Fruit fly (Drosophila melanogaster) whole organism, embryonic: ENCODE results near the gene Tet.
A peak's percentile ranks its signal among the peaks of the same experiment; 100 is the strongest.

Experiments
- Abd-B ChIP-seq: fragments of 200-800 bp; sonication (Bioruptor generic); optimal IDR thresholded peaks from 2 replicates; lab custom pipeline; 2018; ENCODE audit warnings: missing biosample characterization, mild to moderate bottlenecking, missing genetic modification characterization, moderate library complexity
- Atf3 ChIP-seq: fragments of 200-800 bp; sonication (Bioruptor generic); optimal IDR thresholded peaks from 3 replicates; lab custom pipeline; 2016; ENCODE audit warnings: missing biosample characterization, missing genetic modification characterization
- CG10321 ChIP-seq: fragments of 200-800 bp; sonication (Bioruptor generic); IDR thresholded peaks from 2 replicates; pipeline ENCODE4 v1.3.6; 2022; ENCODE audit warnings: missing biosample characterization, missing genetic modification characterization
- CG11695 ChIP-seq: fragments of 200-800 bp; sonication (Bioruptor generic); IDR thresholded peaks from 3 replicates; pipeline ENCODE4 v1.3.6; 2022; ENCODE audit warnings: missing biosample characterization, missing genetic modification characterization
- CG12391 ChIP-seq: fragments of 200-800 bp; sonication (Bioruptor generic); optimal IDR thresholded peaks from 3 replicates; lab custom pipeline; 2018; ENCODE audit warnings: missing biosample characterization, mild to moderate bottlenecking, missing genetic modification characterization, moderate library complexity
- CG15269 ChIP-seq: fragments of 200-800 bp; sonication (Bioruptor generic); optimal IDR thresholded peaks from 2 replicates; lab custom pipeline; 2018; ENCODE audit warnings: missing biosample characterization, mild to moderate bottlenecking, missing genetic modification characterization, moderate library complexity
- CG15601 ChIP-seq: fragments of 200-800 bp; sonication (Bioruptor generic); optimal IDR thresholded peaks from 3 replicates; lab custom pipeline; 2019; ENCODE audit warnings: missing biosample characterization, mild to moderate bottlenecking, missing genetic modification characterization, moderate library complexity
- CG17385 ChIP-seq: fragments of 200-800 bp; sonication (Bioruptor generic); optimal IDR thresholded peaks from 3 replicates; lab custom pipeline; 2018; ENCODE audit warnings: missing biosample characterization, mild to moderate bottlenecking, missing genetic modification characterization
- CG17612 ChIP-seq: fragments of 200-800 bp; sonication (Bioruptor generic); IDR thresholded peaks from 2 replicates; pipeline ENCODE4 v1.3.6; 2022; ENCODE audit warnings: missing biosample characterization, missing genetic modification characterization
- CG17829 ChIP-seq: fragments of 200-800 bp; optimal IDR thresholded peaks from 2 replicates; lab custom pipeline; 2019; ENCODE audit warnings: missing biosample characterization, mild to moderate bottlenecking, missing genetic modification characterization, moderate library complexity
- CG2199 ChIP-seq: fragments of 200-800 bp; sonication (Bioruptor generic); IDR thresholded peaks from 3 replicates; pipeline ENCODE4 v1.3.6; 2022; ENCODE audit warnings: missing biosample characterization, missing genetic modification characterization
- CG34422 ChIP-seq: fragments of 200-800 bp; sonication (Bioruptor generic); IDR thresholded peaks from 3 replicates; pipeline ENCODE4 v1.3.6; 2022; ENCODE audit warnings: missing biosample characterization, missing genetic modification characterization
- CG3838 ChIP-seq: fragments of 200-800 bp; sonication (Bioruptor generic); optimal IDR thresholded peaks from 3 replicates; lab custom pipeline; 2016; ENCODE audit warnings: missing biosample characterization, missing genetic modification characterization
- CG9932 ChIP-seq: fragments of 200-800 bp; sonication (Bioruptor generic); IDR thresholded peaks from 2 replicates; pipeline ENCODE4 v1.3.6; 2022; ENCODE audit warnings: missing biosample characterization, missing genetic modification characterization
- Chrac-16 ChIP-seq: fragments of 200-800 bp; sonication (Bioruptor generic); optimal IDR thresholded peaks from 3 replicates; lab custom pipeline; 2016; ENCODE audit warnings: missing biosample characterization, missing genetic modification characterization
- CkIIα-i1 ChIP-seq: fragments of 200-800 bp; sonication (Bioruptor generic); IDR thresholded peaks from 2 replicates; pipeline ENCODE4 v1.3.6; 2022; ENCODE audit warnings: missing biosample characterization, missing genetic modification characterization
- Dp ChIP-seq: fragments of 200-800 bp; sonication (Bioruptor generic); optimal IDR thresholded peaks from 2 replicates; lab custom pipeline; 2018; ENCODE audit warnings: missing biosample characterization, mild to moderate bottlenecking, missing genetic modification characterization, moderate library complexity
- Dref ChIP-seq: fragments of 200-800 bp; sonication (Bioruptor generic); IDR thresholded peaks from 2 replicates; pipeline ENCODE4 v1.3.6; 2022; ENCODE audit warnings: missing biosample characterization, missing genetic modification characterization
- Drgx ChIP-seq: fragments of 200-800 bp; sonication (Bioruptor generic); IDR thresholded peaks from 2 replicates; pipeline ENCODE4 v1.3.6; 2022; ENCODE audit warnings: missing biosample characterization, missing genetic modification characterization
- Hr78 ChIP-seq, 2 experiments: fragments of 200-800 bp in 1 of 2; fragments of >200 bp in 1 of 2; sonication (Bioruptor generic) in 1 of 2; optimal IDR thresholded peaks; 2 replicates each; lab custom pipeline; 2017 to 2019; ENCODE audit warnings: missing biosample characterization in 2 of 2, missing genetic modification characterization in 2 of 2, mild to moderate bottlenecking in 1 of 2, moderate library complexity in 1 of 2
- Lim3 ChIP-seq: fragments of 200-800 bp; sonication (Bioruptor generic); IDR thresholded peaks from 2 replicates; pipeline ENCODE4 v1.3.6; 2022; ENCODE audit warnings: missing biosample characterization, missing genetic modification characterization
- Poxn ChIP-seq: fragments of 200-800 bp; sonication (Bioruptor generic); IDR thresholded peaks from 2 replicates; pipeline ENCODE4 v1.3.6; 2022; ENCODE audit warnings: missing biosample characterization, missing genetic modification characterization
- Six4 ChIP-seq: fragments of 200-800 bp; sonication (Bioruptor generic); optimal IDR thresholded peaks from 2 replicates; lab custom pipeline; 2016; ENCODE audit warnings: missing biosample characterization, missing genetic modification characterization
- Trl ChIP-seq, 3 experiments: fragments of >200 bp in 2 of 3; fragments of 200-800 bp in 1 of 3; sonication (Bioruptor generic) in 1 of 3; optimal IDR thresholded peaks; 2 replicates in 1 of 3; 3 replicates in 2 of 3; lab custom pipeline; 2016 to 2017; ENCODE audit warnings: missing biosample characterization in 1 of 3, missing genetic modification characterization in 1 of 3
- bsh ChIP-seq, 2 experiments: fragments of 200-800 bp; sonication (Bioruptor generic); optimal IDR thresholded peaks; 2 replicates each; lab custom pipeline; 2017 to 2018; ENCODE audit warnings: mild to moderate bottlenecking in 2 of 2, missing biosample characterization in 2 of 2, missing genetic modification characterization in 2 of 2, moderate library complexity in 1 of 2
- btn ChIP-seq: fragments of 200-800 bp; sonication (Bioruptor generic); optimal IDR thresholded peaks from 2 replicates; lab custom pipeline; 2016; ENCODE audit warnings: missing biosample characterization, missing genetic modification characterization
- corto ChIP-seq: fragments of 200-800 bp; sonication (Bioruptor generic); optimal IDR thresholded peaks from 2 replicates; lab custom pipeline; 2016; ENCODE audit warnings: missing biosample characterization, mild to moderate bottlenecking, missing genetic modification characterization, moderate library complexity
- da ChIP-seq: fragments of 200-800 bp; sonication (Bioruptor generic); optimal IDR thresholded peaks from 2 replicates; lab custom pipeline; 2016; ENCODE audit warnings: missing biosample characterization, missing genetic modification characterization
- dimm ChIP-seq: fragments of 200-800 bp; sonication (Bioruptor generic); IDR thresholded peaks from 2 replicates; pipeline ENCODE4 v1.3.6; 2022; ENCODE audit warnings: missing biosample characterization, missing genetic modification characterization
- dysf ChIP-seq: fragments of 200-800 bp; sonication (Bioruptor generic); IDR thresholded peaks from 3 replicates; pipeline ENCODE4 v1.3.6; 2022; ENCODE audit warnings: missing biosample characterization, missing genetic modification characterization
- ewg ChIP-seq: fragments of 200-800 bp; sonication (Bioruptor generic); optimal IDR thresholded peaks from 3 replicates; lab custom pipeline; 2017; ENCODE audit warnings: mild to moderate bottlenecking, missing biosample characterization, missing genetic modification reagents, missing genetic modification characterization
- eyg ChIP-seq: fragments of 200-800 bp; sonication (Bioruptor generic); optimal IDR thresholded peaks from 3 replicates; lab custom pipeline; 2016; ENCODE audit warnings: missing biosample characterization, missing genetic modification characterization
- gsb-n ChIP-seq: fragments of 200-800 bp; sonication (Bioruptor generic); optimal IDR thresholded peaks from 3 replicates; lab custom pipeline; 2018; ENCODE audit warnings: missing biosample characterization, mild to moderate bottlenecking, missing genetic modification characterization
- jigr1 ChIP-seq: fragments of 200-800 bp; sonication (Bioruptor generic); IDR thresholded peaks from 3 replicates; pipeline ENCODE4 v1.3.6; 2022; ENCODE audit warnings: missing biosample characterization, missing genetic modification characterization
- kni ChIP-seq: fragments of 200-800 bp; sonication (Bioruptor generic); optimal IDR thresholded peaks from 3 replicates; lab custom pipeline; 2017; ENCODE audit warnings: mild to moderate bottlenecking, missing biosample characterization, missing genetic modification reagents, missing genetic modification characterization
- lbe ChIP-seq: fragments of 200-800 bp; sonication (Bioruptor generic); optimal IDR thresholded peaks from 2 replicates; lab custom pipeline; 2016; ENCODE audit warnings: missing biosample characterization, mild to moderate bottlenecking, missing genetic modification characterization
- lola ChIP-seq, 3 experiments: fragments of >200 bp in 2 of 3; fragments of 200-800 bp in 1 of 3; sonication (Bioruptor generic) in 1 of 3; optimal IDR thresholded peaks; 2 replicates each; lab custom pipeline; 2017 to 2019; ENCODE audit warnings: missing biosample characterization in 3 of 3, missing genetic modification characterization in 3 of 3, mild to moderate bottlenecking in 1 of 3, moderate library complexity in 1 of 3
- mirr ChIP-seq: fragments of 200-800 bp; sonication (Bioruptor generic); optimal IDR thresholded peaks from 3 replicates; lab custom pipeline; 2018; ENCODE audit warnings: missing biosample characterization, mild to moderate bottlenecking, missing genetic modification characterization
- mld ChIP-seq: fragments of 200-800 bp; sonication (Bioruptor generic); IDR thresholded peaks from 3 replicates; pipeline ENCODE4 v1.3.6; 2022; ENCODE audit warnings: missing biosample characterization, missing genetic modification characterization; ENCODE audit not compliant: partially characterized antibody
- nom ChIP-seq: fragments of 200-800 bp; sonication (Bioruptor generic); optimal IDR thresholded peaks from 2 replicates; lab custom pipeline; 2017; ENCODE audit warnings: missing biosample characterization, missing genetic modification characterization, mild to moderate bottlenecking, moderate library complexity, missing genetic modification reagents
- ranshi ChIP-seq: fragments of 200-800 bp; sonication (Bioruptor generic); IDR thresholded peaks from 2 replicates; pipeline ENCODE4 v1.3.6; 2022; ENCODE audit warnings: missing biosample characterization, missing genetic modification characterization
- sc ChIP-seq, 3 experiments: fragments of >200 bp in 2 of 3; fragments of 200-800 bp in 1 of 3; sonication (Bioruptor generic) in 1 of 3; optimal IDR thresholded peaks; 2 replicates in 2 of 3; 3 replicates in 1 of 3; lab custom pipeline; 2017; ENCODE audit warnings: mild to moderate bottlenecking in 1 of 3, missing biosample characterization in 1 of 3, missing genetic modification characterization in 1 of 3, missing genetic modification reagents in 1 of 3
- schlank ChIP-seq: fragments of 200-800 bp; sonication (Bioruptor generic); optimal IDR thresholded peaks from 2 replicates; lab custom pipeline; 2018; ENCODE audit warnings: missing biosample characterization, mild to moderate bottlenecking, missing genetic modification characterization
- sens ChIP-seq: fragments of 200-800 bp; sonication (Bioruptor generic); peaks from one replicate; lab custom pipeline; 2016; ENCODE audit warnings: missing biosample characterization, missing genetic modification characterization
- sqz ChIP-seq: fragments of 200-800 bp; sonication (Bioruptor generic); optimal IDR thresholded peaks from 3 replicates; lab custom pipeline; 2018; ENCODE audit warnings: missing biosample characterization, mild to moderate bottlenecking, missing genetic modification characterization
- sr ChIP-seq: fragments of 200-800 bp; sonication (Bioruptor generic); IDR thresholded peaks from 3 replicates; pipeline ENCODE4 v1.3.6; 2022; ENCODE audit warnings: missing biosample characterization, missing genetic modification characterization
- stc ChIP-seq: fragments of 200-800 bp; sonication (Bioruptor generic); IDR thresholded peaks from 2 replicates; pipeline ENCODE4 v1.3.6; 2022; ENCODE audit warnings: missing biosample characterization, missing genetic modification characterization
- vvl ChIP-seq: fragments of 200-800 bp; sonication (Bioruptor generic); IDR thresholded peaks from 2 replicates; pipeline ENCODE4 v1.3.6; 2022; ENCODE audit warnings: missing biosample characterization, missing genetic modification characterization
- zfh2 ChIP-seq: fragments of 200-800 bp; sonication (Bioruptor generic); optimal IDR thresholded peaks from 2 replicates; lab custom pipeline; 2016; ENCODE audit warnings: missing biosample characterization, missing genetic modification characterization

Tet gene

DNA sequence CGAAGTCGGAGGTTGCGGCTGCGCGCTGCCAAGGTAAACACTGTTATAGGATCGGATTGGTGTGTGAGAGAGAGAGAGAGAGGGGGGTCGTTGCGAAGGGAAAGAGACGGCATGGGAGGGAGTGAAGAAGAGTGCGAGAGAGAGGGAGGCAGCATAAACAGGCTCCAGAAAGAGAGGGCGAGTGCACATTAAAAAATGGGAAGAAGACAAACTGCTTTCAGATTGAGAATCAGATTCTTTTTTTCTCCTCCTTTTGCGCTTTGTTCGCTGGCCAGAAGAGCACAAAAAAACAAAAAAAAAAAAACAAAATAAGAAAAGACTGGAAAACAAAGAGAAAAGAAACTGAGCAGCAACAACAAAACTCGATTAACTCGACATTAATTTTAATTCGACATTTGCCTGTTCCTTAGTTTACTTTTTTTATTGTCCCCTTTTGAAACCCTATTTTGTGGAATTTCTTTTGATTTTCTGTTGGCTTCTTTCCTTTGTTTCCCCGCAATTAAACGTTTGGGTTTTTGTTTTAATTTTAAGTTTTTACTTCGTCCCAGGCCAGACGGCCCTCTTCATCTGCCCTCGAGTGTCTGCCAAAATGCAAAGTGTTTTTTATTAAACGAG is 70.6 kb downstream of the Tet start (continued):
- TF ChIP-seq corto (GFP tag; lab: Kevin White, UChicago) (no peak), CG10321 (GFP tag; lab: Robert Waterston, UW) (peak; percentile 78), CG17385 (GFP tag; lab: Kevin White, UChicago) (peak; percentile 33), vvl (GFP tag; lab: Robert Waterston, UW) (peak; percentile 29; the same call in 1 of the 2 replicates), schlank (tag; lab: Kevin White, UChicago) (no peak), Chrac-16 (no peak), ewg (GFP tag; lab: Kevin White, UChicago) (peak; percentile 3), ranshi (GFP tag; lab: Robert Waterston, UW) (no peak), Poxn (GFP tag; lab: Robert Waterston, UW) (no peak), mirr (GFP tag; lab: Kevin White, UChicago) (no peak), sc (optimal IDR thresholded peaks at IDR 0.05; lab: Kevin White, UChicago) (no peak), sc (GFP tag; optimal IDR thresholded peaks at IDR 0.05; lab: Kevin White, UChicago) (no peak), lola (GFP tag; optimal IDR thresholded peaks at IDR 0.05; lab: Kevin White, UChicago) (no peak), bsh (GFP tag; optimal IDR thresholded peaks at IDR 0.05; lab: Kevin White, UChicago) (peak; percentile 28 to 68), zfh2 (GFP tag; lab: Kevin White, UChicago) (no peak), jigr1 (no peak), Hr78 (GFP tag; optimal IDR thresholded peaks at IDR 0.05; lab: Kevin White, UChicago) (no peak), CkIIα-i1 (GFP tag; lab: Robert Waterston, UW) (no peak), btn (GFP tag; lab: Kevin White, UChicago) (no peak), Six4 (GFP tag; lab: Kevin White, UChicago) (no peak), sens (GFP tag; lab: Kevin White, UChicago) (peak; percentile 57), lbe (GFP tag; lab: Kevin White, UChicago) (peak; percentile 22), stc (GFP tag; lab: Robert Waterston, UW) (no peak), sr (GFP tag; lab: Robert Waterston, UW) (no peak), CG2199 (GFP tag; lab: Robert Waterston, UW) (peak; percentile 48; the same call in 1 of the 3 replicates), eyg (GFP tag; lab: Kevin White, UChicago) (no peak), dimm (GFP tag; lab: Robert Waterston, UW) (no peak), CG15269 (tag; lab: Kevin White, UChicago) (no peak), CG11695 (GFP tag; lab: Robert Waterston, UW) (0 out of 3 replicates have a peak, but pooled peaks have one; percentile 7), Abd-B (GFP tag; lab: Kevin White, UChicago) (no peak), Trl (optimal IDR thresholded peaks at IDR 0.05; lab: Kevin White, UChicago) (peak; percentile 36 to 37), Trl (GFP tag; optimal IDR thresholded peaks at IDR 0.05; lab: Kevin White, UChicago) (no peak), CG17612 (GFP tag; lab: Robert Waterston, UW) (0 out of 2 replicates have a peak, but pooled peaks have one; percentile 12), Dref (GFP tag; lab: Robert Waterston, UW) (no peak), kni (GFP tag; lab: Kevin White, UChicago) (peak; percentile 45), CG12391 (tag; lab: Kevin White, UChicago) (peak; percentile 14), Dp (GFP tag; lab: Kevin White, UChicago) (no peak), dysf (GFP tag; lab: Robert Waterston, UW) (peak; percentile 11; the same call in 1 of the 3 replicates), CG9932 (GFP tag; lab: Robert Waterston, UW) (0 out of 2 replicates have a peak, but pooled peaks have one; percentile 11), Lim3 (GFP tag; lab: Robert Waterston, UW) (no peak), CG15601 (tag; lab: Kevin White, UChicago) (no peak), sqz (peak; percentile 17), CG17829 (tag; lab: Kevin White, UChicago) (peak; percentile 17), mld (no peak), Atf3 (GFP tag; lab: Kevin White, UChicago) (no peak), CG34422 (no peak), da (no peak), nom (GFP tag; lab: Kevin White, UChicago) (peak; percentile 93), CG3838 (GFP tag; lab: Kevin White, UChicago) (no peak), Drgx (peak; percentile 31), gsb-n (no peak)
